Fruit fly (Drosophila melanogaster): ENCODE data around the gene CG42571.

CG42571 gene

DNA sequence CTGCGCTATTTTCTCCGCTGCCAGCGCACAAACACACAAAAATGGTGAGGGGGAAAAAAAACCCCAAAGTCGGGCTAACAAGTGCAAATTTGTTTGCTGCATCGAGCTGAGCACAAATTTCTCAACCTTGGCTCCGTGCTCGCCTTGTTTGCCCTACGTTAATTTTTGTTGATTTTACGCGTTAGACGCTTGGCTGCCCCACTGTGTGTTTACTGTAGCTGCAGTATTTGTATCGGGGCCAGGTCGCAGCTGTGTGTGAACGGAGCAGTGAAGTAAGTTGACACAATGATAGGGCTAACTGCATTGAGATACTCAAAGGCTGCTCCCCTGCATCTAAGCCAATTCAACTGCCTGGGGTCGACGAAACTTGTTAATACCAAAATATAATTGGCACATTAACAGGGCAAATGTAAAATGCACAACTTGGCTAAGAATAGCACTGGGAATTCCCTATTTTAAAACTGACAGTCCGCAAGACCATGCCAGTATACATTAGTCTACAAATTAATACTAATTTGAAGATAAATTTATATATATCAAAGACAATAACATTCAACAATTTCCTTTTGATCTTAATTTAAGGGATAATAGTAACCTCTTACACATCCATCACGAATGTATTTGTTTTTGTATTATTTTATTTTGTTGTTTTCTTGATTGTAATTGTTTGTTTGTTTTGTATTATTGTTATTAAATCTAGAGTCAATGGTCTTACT lies at the start of gene CG42571:
Gene CG42571 (plus strand): TSS at position 666 of the 716 bp plus-strand sequence.
- no peak for TF ChIP-seq noc (tag; optimal IDR thresholded peaks at IDR 0.05)

DNA sequence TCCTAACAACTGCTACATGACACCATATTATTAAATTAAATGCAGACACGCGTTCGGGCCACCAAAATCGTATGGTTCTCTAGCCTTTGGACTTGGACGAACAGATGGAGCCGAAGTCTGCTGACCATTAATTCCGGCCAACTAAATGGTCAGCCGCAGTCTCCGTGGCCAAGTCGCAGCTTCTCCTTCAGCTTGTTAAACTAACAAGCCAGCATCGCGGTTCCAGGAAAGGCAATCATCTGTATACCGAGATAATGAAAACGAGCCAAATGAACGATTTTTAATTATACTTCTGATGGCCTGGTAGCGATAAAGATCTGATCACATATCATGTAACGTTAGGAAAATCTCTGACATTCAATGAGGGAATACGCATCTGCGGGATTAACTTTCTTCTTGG lies 46.3 kb upstream of the CG42571 start:
- TF ChIP-seq noc (tag; optimal IDR thresholded peaks at IDR 0.05) = no peak

DNA sequence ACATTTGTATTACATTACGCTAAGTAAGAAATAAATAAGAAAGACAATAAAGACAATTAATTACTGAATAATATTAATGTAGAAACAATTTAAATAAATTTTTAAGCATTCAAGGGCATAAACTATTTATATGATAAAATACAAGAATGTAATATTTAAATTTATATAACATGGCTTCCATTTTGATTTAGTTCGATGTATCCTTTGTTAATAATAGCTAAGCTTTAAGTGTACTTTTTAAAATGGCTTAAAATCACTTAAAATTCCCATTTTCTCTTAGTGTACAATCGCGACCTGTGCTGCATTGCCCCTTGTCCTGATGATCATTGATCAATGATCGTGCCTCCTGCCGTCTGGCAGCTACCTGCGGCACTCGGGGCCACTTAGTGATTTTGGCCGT lies 45.8 kb upstream of the CG42571 start:
- no peak for TF ChIP-seq noc (tag; optimal IDR thresholded peaks at IDR 0.05)

DNA sequence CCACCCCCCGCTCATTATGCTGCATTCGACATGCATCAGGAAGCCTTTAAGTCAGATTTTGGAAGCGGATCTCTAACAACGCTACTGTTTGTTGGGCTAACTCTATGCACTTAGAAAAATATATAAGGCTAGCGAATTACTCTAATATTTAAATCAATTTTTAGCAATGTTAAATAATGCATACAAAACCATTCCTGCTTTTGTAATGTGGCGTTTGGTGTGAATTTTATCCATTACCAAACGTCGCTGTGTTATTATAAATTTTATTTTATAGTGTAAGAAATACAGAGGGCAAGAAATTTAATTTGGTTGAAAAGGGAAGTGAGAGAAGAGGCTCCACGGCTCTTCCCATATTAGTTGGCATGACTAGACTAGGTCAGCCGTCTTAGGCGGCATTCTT lies 43.5 kb upstream of the CG42571 start:
- no peak for TF ChIP-seq noc (tag; optimal IDR thresholded peaks at IDR 0.05)

DNA sequence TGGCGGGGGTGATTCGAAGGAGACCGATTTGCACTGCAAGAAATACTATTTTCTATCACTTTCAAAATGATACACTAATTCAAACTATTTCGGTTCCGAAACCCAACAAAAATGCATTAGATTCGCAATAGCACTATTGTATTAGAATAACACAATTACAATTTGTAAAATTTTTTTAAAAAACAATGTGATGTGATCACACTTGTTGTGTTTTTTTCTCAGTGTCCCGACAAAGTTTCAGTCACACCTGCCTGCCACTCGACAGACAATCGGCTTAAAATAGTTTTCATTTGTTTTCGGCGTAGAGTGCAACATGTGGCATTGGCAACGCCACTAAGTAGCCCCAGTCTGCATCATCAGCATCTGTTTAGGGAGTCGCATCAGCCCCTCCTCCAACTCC lies 41.1 kb upstream of the CG42571 start:
- TF ChIP-seq noc (tag; optimal IDR thresholded peaks at IDR 0.05) = no peak

DNA sequence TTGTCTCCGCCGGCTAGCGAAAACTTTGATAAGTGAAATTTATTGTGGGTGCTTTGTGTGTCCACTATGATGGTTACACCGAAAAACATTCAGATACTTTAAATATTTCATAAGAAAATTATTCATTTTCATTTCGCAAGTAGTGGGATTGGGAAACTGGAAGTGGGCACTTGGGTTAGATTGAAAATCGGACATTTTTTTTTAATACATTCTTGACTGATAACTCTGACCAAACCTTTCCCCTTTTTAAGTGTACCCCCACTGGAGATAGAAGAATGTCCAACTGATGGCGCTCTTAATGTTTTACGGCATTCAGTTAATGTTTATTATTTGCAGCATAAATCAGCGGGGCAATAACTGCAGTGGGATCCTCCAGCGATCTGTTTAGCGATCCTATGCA lies 38.6 kb upstream of the CG42571 start:
- no peak for TF ChIP-seq noc (tag; optimal IDR thresholded peaks at IDR 0.05)

DNA sequence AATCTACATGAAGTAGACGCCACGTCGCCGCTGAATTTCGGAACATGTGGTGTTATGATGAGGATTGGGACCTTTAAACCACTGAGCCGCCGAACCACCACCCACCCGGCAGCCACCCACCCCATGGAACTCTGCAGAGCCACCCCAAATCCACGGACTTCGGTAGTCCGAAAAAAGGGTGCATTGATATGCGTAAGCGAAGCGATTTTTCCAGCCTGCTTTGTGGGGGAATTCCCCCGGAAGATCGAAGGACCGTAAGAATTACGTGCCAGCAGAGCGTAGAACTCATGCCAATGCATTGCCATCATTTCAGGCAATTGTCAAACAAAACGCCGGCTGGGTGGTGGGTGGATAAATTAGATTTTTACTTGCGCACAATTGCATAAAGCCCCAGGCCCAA lies 38.0 kb upstream of the CG42571 start:
- no peak for TF ChIP-seq noc (tag; optimal IDR thresholded peaks at IDR 0.05)

DNA sequence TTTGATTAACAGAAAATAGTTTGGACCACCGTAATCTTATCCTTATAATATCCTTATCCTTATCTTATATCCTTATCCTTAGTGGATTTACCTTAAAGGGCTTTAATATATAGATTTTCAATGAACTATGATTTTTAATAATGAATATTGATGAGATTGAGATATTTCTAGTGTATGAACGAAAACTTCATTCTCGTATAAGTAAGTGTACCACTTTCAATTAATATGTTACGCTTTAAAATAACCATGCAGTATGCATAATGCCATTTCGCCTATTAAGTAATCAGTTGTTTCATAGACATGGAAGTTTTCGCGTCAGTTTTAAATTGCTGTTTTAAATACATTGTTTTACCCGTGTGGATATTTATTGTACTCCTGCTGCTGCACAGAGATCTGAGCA lies 36.8 kb upstream of the CG42571 start, which contains the start of gene CG7304:
Gene CG7304 (plus strand): TSS at position 301 of the 400 bp plus-strand sequence.
- no peak for TF ChIP-seq noc (tag; optimal IDR thresholded peaks at IDR 0.05)

DNA sequence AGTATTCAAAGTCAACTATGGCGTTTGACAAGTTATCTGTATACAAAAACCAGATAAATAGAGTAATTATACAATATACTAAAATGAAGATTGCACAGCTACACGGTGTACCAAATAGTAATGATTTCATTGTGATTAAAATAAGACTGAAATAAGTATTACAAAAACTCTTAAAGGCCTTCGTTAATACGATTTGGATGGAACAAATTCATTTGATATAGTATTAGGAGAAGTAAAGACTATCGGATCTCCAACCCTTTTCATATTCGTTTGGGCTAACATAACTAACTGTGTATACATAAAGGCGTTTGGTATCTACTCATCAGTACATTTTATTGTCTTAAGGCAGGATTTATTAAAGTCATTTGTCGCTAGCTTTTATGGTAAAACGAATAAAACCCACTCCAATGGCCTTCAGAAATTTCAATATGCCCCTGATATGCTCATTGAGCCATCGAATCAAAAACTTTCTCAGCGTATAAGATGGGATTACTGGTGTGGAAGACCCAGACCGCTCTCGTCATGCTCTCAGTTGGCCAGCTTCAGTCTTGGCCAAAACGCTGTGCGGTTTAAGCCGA lies 32.8 kb upstream of the CG42571 start, which contains the start of the genes CG7579 and Pgant8:
Gene CG7579 (minus strand): TSS at position 101 of the 578 bp plus-strand sequence.
Gene Pgant8 (plus strand): TSS at position 528 of the 578 bp plus-strand sequence.
- no peak for TF ChIP-seq noc (tag; optimal IDR thresholded peaks at IDR 0.05)

DNA sequence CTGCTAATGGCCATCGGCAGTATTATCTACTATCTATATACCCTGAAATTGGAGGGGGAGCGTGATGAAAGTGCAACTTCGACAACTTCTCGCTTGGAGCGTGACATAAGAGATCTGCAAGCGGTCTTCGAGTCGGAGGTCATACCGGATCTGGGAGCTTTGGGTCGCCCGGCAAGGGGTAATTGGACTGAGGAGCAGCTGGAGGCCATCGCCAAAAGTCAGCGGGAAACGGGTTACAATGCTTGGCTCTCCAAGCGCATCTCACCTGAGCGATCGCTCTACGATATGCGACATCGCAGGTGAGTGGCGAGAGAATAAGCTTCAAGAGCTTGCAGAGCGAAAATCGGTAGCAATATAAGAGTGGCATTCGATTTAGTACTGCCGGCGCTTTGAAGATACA lies 32.2 kb upstream of the CG42571 start:
- TF ChIP-seq noc (tag; optimal IDR thresholded peaks at IDR 0.05) = no peak

DNA sequence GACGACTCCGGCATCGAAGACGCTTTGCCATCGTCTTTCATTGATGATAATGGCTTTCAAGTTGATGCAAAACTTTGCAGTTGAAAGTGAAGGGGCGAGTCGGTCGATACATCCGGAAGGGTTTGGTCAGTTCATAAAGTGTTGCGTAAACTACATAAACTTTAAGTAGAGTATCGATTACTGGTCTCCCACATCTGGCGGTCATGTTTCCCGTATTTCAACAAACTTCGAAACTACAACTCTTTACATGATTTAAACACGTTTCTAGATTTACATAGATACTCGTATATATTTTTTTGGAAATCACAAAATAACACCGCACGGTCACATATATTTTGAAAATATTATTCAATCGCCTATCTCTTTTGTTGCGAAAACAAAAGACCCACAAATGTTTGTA lies 28.5 kb upstream of the CG42571 start, which contains the start of gene CG34452:
Gene CG34452 (minus strand): TSS at position 101 of the 400 bp plus-strand sequence.
- no peak for TF ChIP-seq noc (tag; optimal IDR thresholded peaks at IDR 0.05)

DNA sequence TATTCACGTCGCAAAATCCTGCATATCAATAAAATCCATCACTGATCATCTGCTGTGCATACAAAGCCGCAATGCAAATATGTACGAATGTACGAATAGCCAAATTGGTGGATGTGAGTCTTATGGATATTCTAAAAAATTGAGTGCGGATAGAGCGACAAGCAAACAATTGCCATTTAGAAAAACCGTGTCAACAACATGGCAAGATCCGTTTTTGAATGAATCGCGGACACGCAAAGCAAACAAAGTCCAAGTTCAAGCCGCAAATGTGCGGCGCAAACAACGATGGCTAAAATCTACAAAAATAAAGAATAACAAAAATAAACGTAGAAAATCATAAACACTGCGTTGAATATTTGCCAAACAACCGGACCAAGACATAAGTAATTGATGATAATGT lies 26.7 kb upstream of the CG42571 start:
- peak; percentile 48 for TF ChIP-seq noc (tag; optimal IDR thresholded peaks at IDR 0.05)

DNA sequence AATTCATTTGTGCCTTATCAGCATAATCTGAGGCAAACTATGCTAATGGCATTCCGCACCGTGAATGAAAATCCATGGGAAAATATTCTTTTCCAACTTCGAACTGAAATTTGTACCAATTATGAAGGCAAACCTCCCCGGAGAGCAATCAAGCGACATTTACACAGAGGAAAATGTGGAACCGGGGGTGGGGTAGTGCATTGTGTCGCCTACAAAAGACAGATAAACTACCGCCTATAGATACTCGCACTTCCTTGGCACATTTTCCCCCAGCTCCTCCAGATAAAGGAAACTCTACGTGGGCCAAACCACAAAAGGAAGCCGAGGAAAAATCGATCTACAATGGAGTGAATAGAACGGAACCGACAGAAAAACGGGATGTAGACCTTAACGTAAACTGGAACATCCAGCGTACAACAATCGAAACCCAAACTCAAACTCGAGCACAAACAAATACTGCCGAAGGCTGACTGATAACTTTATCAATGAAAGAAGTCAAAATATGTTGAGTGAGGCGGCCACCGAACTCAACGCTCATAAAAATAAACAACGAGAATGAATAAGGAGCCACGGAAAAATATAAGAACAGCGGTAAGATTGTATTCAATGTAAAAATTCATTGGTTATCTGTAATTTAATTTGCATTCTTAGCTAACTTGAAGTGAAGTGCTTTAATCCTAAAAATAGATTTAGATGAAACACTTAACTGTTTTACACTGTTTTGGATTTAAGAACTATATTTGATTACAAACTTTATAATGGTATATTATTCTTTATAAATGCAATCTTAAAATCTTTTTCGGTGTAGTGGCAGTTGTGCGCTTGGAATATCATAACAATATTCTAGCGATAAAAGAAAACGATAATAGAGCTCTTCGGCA lies 25.3 kb upstream of the CG42571 start:
- peak; percentile 31 for TF ChIP-seq noc (tag; optimal IDR thresholded peaks at IDR 0.05)

DNA sequence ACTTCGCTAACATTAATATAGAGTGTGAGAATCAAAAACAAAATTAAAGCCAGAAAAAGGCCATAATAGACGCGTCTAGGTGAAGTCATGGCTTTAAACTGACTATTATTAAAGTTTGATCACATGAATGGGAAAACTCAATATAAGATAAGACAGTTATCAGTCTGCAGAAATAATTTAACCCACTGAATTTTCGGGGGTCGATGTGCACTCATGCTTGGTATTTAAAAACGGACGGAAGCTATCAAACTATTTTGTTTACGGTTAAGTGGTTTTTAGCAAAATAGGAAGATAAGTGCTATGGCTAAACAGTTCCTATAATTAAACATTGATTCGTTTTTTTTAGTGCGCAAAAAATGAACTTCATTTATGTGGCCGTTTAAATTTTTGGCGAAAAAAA lies 24.3 kb upstream of the CG42571 start, which contains the start of gene CG34451:
Gene CG34451 (minus strand): TSS at position 101 of the 400 bp plus-strand sequence.
- no peak for TF ChIP-seq noc (tag; optimal IDR thresholded peaks at IDR 0.05)

DNA sequence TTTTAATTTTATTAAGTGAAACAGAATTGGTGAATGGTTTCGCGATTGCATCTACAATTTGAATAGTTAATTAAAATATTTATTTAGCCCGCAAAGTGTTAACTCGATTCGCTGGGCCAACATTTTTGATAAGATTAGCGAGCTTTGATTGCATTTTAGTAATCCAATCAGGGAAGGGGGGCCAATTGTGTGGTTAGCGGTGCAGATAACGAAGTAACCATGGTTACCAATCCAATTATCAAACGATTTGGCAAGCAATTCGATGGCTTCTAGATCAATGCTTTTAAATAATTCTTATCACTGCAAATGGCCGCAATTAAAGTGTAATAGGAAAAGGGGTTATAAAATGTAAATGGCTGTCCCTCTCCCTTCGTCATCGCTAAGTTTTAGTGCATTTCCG lies 23.9 kb upstream of the CG42571 start:
- no peak for TF ChIP-seq noc (tag; optimal IDR thresholded peaks at IDR 0.05)
